Worm (Caenorhabditis elegans) whole organism, L2 larva: Measurements from ENCODE around the gene C28A5.1.

Source experiments
- R02D3.7 ChIP-seq: fragments of 150-350 bp; optimal IDR thresholded peaks from 2 replicates; lab custom pipeline; 2014; ENCODE audit warnings: missing biosample characterization, missing genetic modification characterization
- Y55F3AM.14 ChIP-seq: fragments of 200-800 bp; sonication (Bioruptor generic); optimal IDR thresholded peaks from 2 replicates; lab custom pipeline; 2018; ENCODE audit warnings: mild to moderate bottlenecking, missing genetic modification characterization, missing compliant biosample characterization
- ZK546.5 ChIP-seq: sonication (generic microtip); optimal IDR thresholded peaks from 2 replicates; lab custom pipeline; 2017; ENCODE audit warnings: missing biosample characterization, missing genetic modification characterization
- aly-2 ChIP-seq: fragments of 150-350 bp; optimal IDR thresholded peaks from 2 replicates; lab custom pipeline; 2014; ENCODE audit warnings: missing biosample characterization, missing genetic modification characterization
- ama-1 ChIP-seq: fragments of 150-350 bp; optimal IDR thresholded peaks from 2 replicates; lab custom pipeline; 2018; ENCODE audit warnings: inconsistent platforms
- blmp-1 ChIP-seq: sonication (generic microtip); optimal IDR thresholded peaks from 2 replicates; lab custom pipeline; 2017; ENCODE audit warnings: missing genetic modification characterization, mild to moderate bottlenecking, missing compliant biosample characterization, antibody characterized with exemption, moderate library complexity; ENCODE audit not compliant: insufficient read depth
- ceh-16 ChIP-seq: fragments of 150-350 bp; optimal IDR thresholded peaks from 2 replicates; lab custom pipeline; 2014; ENCODE audit warnings: missing biosample characterization, missing genetic modification characterization
- ceh-82 ChIP-seq: fragments of 150-350 bp; optimal IDR thresholded peaks from 2 replicates; lab custom pipeline; 2014; ENCODE audit warnings: missing biosample characterization, missing genetic modification characterization
- crh-2 ChIP-seq: sonication (generic microtip); optimal IDR thresholded peaks from 2 replicates; lab custom pipeline; 2017; ENCODE audit warnings: missing biosample characterization, missing genetic modification characterization
- dmd-4 ChIP-seq: sonication (generic microtip); optimal IDR thresholded peaks from 2 replicates; lab custom pipeline; 2017; ENCODE audit warnings: missing biosample characterization, missing genetic modification characterization
- egl-27 ChIP-seq: sonication (generic microtip); optimal IDR thresholded peaks from 3 replicates; lab custom pipeline; 2017; ENCODE audit warnings: missing biosample characterization, missing genetic modification reagents, missing genetic modification characterization
- elt-1 ChIP-seq: fragments of 150-350 bp; optimal IDR thresholded peaks from 2 replicates; lab custom pipeline; 2014; ENCODE audit warnings: missing biosample characterization, missing genetic modification characterization
- fos-1 ChIP-seq: fragments of 150-350 bp; optimal IDR thresholded peaks from 2 replicates; lab custom pipeline; 2014; ENCODE audit warnings: missing biosample characterization, missing genetic modification characterization
- gmeb-1 ChIP-seq: fragments of 150-350 bp; optimal IDR thresholded peaks from 2 replicates; lab custom pipeline; 2014; ENCODE audit warnings: missing biosample characterization, missing genetic modification characterization
- lin-11 ChIP-seq: fragments of 150-350 bp; sonication (generic microtip); optimal IDR thresholded peaks from 2 replicates; lab custom pipeline; 2014; ENCODE audit warnings: missing biosample characterization, missing genetic modification characterization, inconsistent platforms, mixed read lengths
- lin-13 ChIP-seq: fragments of 150-350 bp; optimal IDR thresholded peaks from 2 replicates; lab custom pipeline; 2014; ENCODE audit warnings: missing biosample characterization, missing genetic modification reagents, missing genetic modification characterization
- mab-5 ChIP-seq: fragments of 150-350 bp; optimal IDR thresholded peaks from 2 replicates; lab custom pipeline; 2014; ENCODE audit warnings: missing biosample characterization, missing genetic modification characterization
- mbf-1 ChIP-seq: sonication (generic microtip); optimal IDR thresholded peaks from 2 replicates; lab custom pipeline; 2017; ENCODE audit warnings: missing biosample characterization, missing genetic modification characterization
- mdl-1 ChIP-seq, 2 experiments: fragments of 150-350 bp in 1 of 2; sonication (generic microtip) in 1 of 2; optimal IDR thresholded peaks; 2 replicates each; lab custom pipeline; 2017; ENCODE audit warnings: missing biosample characterization in 2 of 2, missing genetic modification characterization in 2 of 2
- nhr-10 ChIP-seq: sonication (generic microtip); optimal IDR thresholded peaks from 2 replicates; lab custom pipeline; 2017; ENCODE audit warnings: missing biosample characterization, missing genetic modification characterization
- nhr-11 ChIP-seq: fragments of 150-350 bp; optimal IDR thresholded peaks from 2 replicates; lab custom pipeline; 2014; ENCODE audit warnings: missing biosample characterization, missing genetic modification characterization
- nhr-129 ChIP-seq: fragments of 150-350 bp; optimal IDR thresholded peaks from 2 replicates; lab custom pipeline; 2014; ENCODE audit warnings: missing biosample characterization, missing genetic modification characterization
- nhr-21 ChIP-seq: fragments of 150-350 bp; optimal IDR thresholded peaks from 2 replicates; lab custom pipeline; 2014; ENCODE audit warnings: missing biosample characterization, missing genetic modification characterization
- nhr-23 ChIP-seq: fragments of 150-350 bp; optimal IDR thresholded peaks from 2 replicates; lab custom pipeline; 2014; ENCODE audit warnings: missing biosample characterization, missing genetic modification reagents, missing genetic modification characterization
- nhr-237 ChIP-seq: fragments of 150-350 bp; optimal IDR thresholded peaks from 2 replicates; lab custom pipeline; 2014; ENCODE audit warnings: missing biosample characterization, missing genetic modification characterization
- nhr-6 ChIP-seq: fragments of 150-350 bp; optimal IDR thresholded peaks from 2 replicates; lab custom pipeline; 2014; ENCODE audit warnings: missing biosample characterization, missing genetic modification characterization
- sem-4 ChIP-seq: fragments of 150-350 bp; optimal IDR thresholded peaks from 2 replicates; lab custom pipeline; 2014; ENCODE audit warnings: missing biosample characterization, missing genetic modification reagents, missing genetic modification characterization
- skn-1 ChIP-seq: sonication (generic microtip); optimal IDR thresholded peaks from 2 replicates; lab custom pipeline; 2017; ENCODE audit warnings: missing biosample characterization, missing genetic modification characterization
- sma-9 ChIP-seq, 2 experiments: fragments of 150-350 bp in 1 of 2; sonication (generic microtip) in 1 of 2; optimal IDR thresholded peaks; 2 replicates each; lab custom pipeline; 2014 to 2016; ENCODE audit warnings: missing genetic modification characterization in 2 of 2, mild to moderate bottlenecking in 1 of 2, missing biosample characterization in 1 of 2, missing compliant biosample characterization in 1 of 2, missing genetic modification reagents in 1 of 2, moderate library complexity in 1 of 2
- snpc-4 ChIP-seq: fragments of 150-350 bp; optimal IDR thresholded peaks from 2 replicates; lab custom pipeline; 2014; ENCODE audit warnings: missing biosample characterization, missing genetic modification characterization
- unc-39 ChIP-seq: fragments of 150-350 bp; optimal IDR thresholded peaks from 2 replicates; lab custom pipeline; 2014; ENCODE audit warnings: missing biosample characterization, missing genetic modification characterization
- unc-55 ChIP-seq: fragments of 150-350 bp; sonication (generic microtip); optimal IDR thresholded peaks from 3 replicates; lab custom pipeline; 2014; ENCODE audit warnings: missing biosample characterization, missing genetic modification reagents, missing genetic modification characterization
- unc-62 ChIP-seq: fragments of 150-350 bp; optimal IDR thresholded peaks from 2 replicates; lab custom pipeline; 2014; ENCODE audit warnings: missing biosample characterization, missing genetic modification reagents, missing genetic modification characterization
- ztf-1 ChIP-seq: fragments of 200-800 bp; sonication (Bioruptor generic); conservative IDR thresholded peaks from 2 replicates; pipeline ENCODE4 v1.3.6; 2022; ENCODE audit warnings: missing genetic modification characterization, missing compliant biosample characterization
- ztf-11 ChIP-seq: sonication (generic microtip); optimal IDR thresholded peaks from 2 replicates; lab custom pipeline; 2017; ENCODE audit warnings: missing biosample characterization, missing genetic modification characterization
- ztf-4 ChIP-seq: fragments of 150-350 bp; optimal IDR thresholded peaks from 2 replicates; lab custom pipeline; 2014; ENCODE audit warnings: missing biosample characterization, missing genetic modification characterization

The C28A5.1 gene

DNA sequence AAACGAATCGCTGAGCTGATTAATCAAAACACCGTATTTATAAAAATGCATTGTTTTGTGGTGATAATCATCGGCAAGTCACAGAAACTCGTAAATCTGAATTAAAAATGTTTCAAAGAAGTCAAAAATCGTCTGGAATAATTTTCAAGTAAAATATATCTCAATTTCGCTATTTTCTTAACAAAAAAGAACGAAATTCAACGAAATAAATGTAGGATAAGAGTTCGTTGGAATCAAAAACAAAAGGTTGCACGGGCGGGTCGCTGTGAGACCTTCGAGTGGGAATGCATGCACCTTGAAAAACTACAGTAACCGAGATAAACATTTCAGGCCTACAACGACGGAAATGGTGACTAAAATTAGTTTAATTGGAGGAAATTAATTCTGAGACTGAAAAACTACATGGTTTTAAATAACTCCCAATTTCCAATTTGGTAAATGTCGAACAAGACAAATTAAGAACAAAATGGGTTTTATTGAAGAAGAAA, at the start of gene C28A5.1:
TSS of gene C28A5.1 (minus strand) at position 51 of the 488 bp plus-strand sequence.
- TF ChIP-seq mab-5 (no peak), skn-1 (tag; lab: Kevin White, UChicago) (no peak), unc-62 (no peak), mbf-1 (tag; lab: Kevin White, UChicago) (no peak), lin-11 (no peak)

ce11 chrIII:4482986-4483385, 48.8 kb upstream of the C28A5.1 start:
- TF ChIP-seq nhr-21 (tag; lab: Kevin White, UChicago) (no peak), crh-2 (no peak), dmd-4 (no peak), unc-62 (no peak), sem-4 (tag; lab: Kevin White, UChicago) (no peak), ztf-11 (tag; lab: Kevin White, UChicago) (no peak), elt-1 (no peak), blmp-1 (tag; lab: Kevin White, UChicago) (no peak), nhr-129 (tag; lab: Kevin White, UChicago) (no peak), aly-2 (no peak), Y55F3AM.14 (GFP tag; lab: Kevin White, UChicago) (no peak), sma-9 (GFP tag; optimal IDR thresholded peaks at IDR 0.05; lab: Kevin White, UChicago) (no peak), sma-9 (tag; optimal IDR thresholded peaks at IDR 0.05; lab: Kevin White, UChicago) (no peak), ama-1 (lab: Kevin White, UChicago) (no peak), fos-1 (no peak), lin-13 (no peak), R02D3.7 (no peak), gmeb-1 (no peak), ztf-1 (no peak), egl-27 (tag; lab: Kevin White, UChicago) (no peak), nhr-237 (no peak)
- TF ChIP-seq, all 48 proteins: peak for 0

ce11 chrIII:4481787-4482186, 47.6 kb upstream of the C28A5.1 start:
- TF ChIP-seq crh-2 (no peak), mdl-1 (tag; optimal IDR thresholded peaks at IDR 0.05; lab: Kevin White, UChicago) (no peak), unc-39 (tag; lab: Kevin White, UChicago) (no peak), ceh-16 (tag; lab: Kevin White, UChicago) (no peak), nhr-129 (tag; lab: Kevin White, UChicago) (no peak), lin-11 (no peak), ztf-1 (no peak), sem-4 (tag; lab: Kevin White, UChicago) (no peak), nhr-11 (tag; lab: Kevin White, UChicago) (no peak), lin-13 (no peak), unc-55 (no peak), Y55F3AM.14 (GFP tag; lab: Kevin White, UChicago) (no peak), nhr-6 (tag; lab: Kevin White, UChicago) (no peak), blmp-1 (tag; lab: Kevin White, UChicago) (no peak), gmeb-1 (no peak)

DNA sequence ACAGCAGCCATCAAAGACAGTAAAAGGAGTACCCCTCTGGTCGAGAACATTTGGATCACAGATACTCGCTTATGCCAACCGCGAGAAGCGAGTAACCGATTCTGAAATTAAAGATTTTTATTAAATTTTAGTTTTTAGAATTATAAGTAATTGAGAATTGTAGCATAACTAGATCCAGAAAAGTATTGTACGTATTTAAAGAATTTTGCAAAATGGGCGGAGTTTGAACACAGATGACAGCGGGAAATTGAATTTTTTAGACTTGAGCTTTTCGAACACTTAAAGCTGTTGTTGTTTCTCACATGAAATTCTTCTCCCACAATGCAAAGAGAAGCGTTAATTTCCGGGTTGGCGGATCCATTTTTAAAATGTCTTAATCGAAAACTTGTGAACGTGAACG, 43.3 kb upstream of the C28A5.1 start, which contains the start of gene ins-17:
TSS of gene ins-17 (minus strand) at position 101 of the 400 bp plus-strand sequence.
- TF ChIP-seq unc-39 (tag; lab: Kevin White, UChicago): no peak
- no peak for TF ChIP-seq nhr-23 (tag; lab: Kevin White, UChicago)
- no peak for TF ChIP-seq sem-4 (tag; lab: Kevin White, UChicago)
- TF ChIP-seq ceh-82: no peak
- TF ChIP-seq mbf-1 (tag; lab: Kevin White, UChicago): no peak
- no peak for TF ChIP-seq nhr-10 (tag; lab: Kevin White, UChicago)
- TF ChIP-seq R02D3.7: no peak
- no peak for TF ChIP-seq ztf-1
- TF ChIP-seq crh-2: no peak
- TF ChIP-seq unc-62: no peak
- TF ChIP-seq Y55F3AM.14 (GFP tag; lab: Kevin White, UChicago): no peak
- no peak for TF ChIP-seq ceh-16 (tag; lab: Kevin White, UChicago)
- TF ChIP-seq egl-27 (tag; lab: Kevin White, UChicago): no peak

DNA sequence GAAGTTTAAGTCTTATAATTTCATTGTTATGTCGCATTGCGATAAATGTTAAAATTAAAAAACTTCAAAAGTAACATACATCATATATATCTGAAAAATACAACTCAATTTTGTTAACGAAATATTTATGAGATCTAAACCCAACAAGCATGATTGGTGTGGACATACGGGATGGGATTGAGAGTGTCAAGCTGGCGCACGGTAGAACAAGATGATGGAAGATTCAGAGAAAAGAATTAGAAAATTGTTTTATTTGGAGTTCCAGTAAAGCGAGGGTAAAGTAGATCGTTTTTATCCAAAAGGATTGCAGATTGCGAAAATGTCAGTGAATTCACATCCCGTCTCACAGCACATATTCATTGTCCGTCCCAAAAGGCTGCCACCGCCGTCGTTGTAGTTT, 42.7 kb upstream of the C28A5.1 start:
- TF ChIP-seq ztf-4 (tag; lab: Kevin White, UChicago) (no peak), nhr-10 (tag; lab: Kevin White, UChicago) (no peak), ZK546.5 (no peak), unc-55 (no peak), nhr-237 (no peak), mdl-1 (tag; optimal IDR thresholded peaks at IDR 0.05; lab: Kevin White, UChicago) (no peak), lin-13 (no peak), snpc-4 (tag; lab: Kevin White, UChicago) (no peak), ceh-82 (no peak)
